Worm (Caenorhabditis elegans) whole organism, L1 larva: Measurements from ENCODE around the gene srh-88.
A peak's percentile ranks its signal among the peaks of the same experiment; 100 is the strongest.

Experiments used
- C16A3.4 ChIP-seq: fragments of 150-350 bp; optimal IDR thresholded peaks from 2 replicates; lab custom pipeline; 2014; ENCODE audit warnings: missing biosample characterization, missing genetic modification characterization
- C34B4.2 ChIP-seq: sonication (generic microtip); optimal IDR thresholded peaks from 2 replicates; lab custom pipeline; 2017; ENCODE audit warnings: mild to moderate bottlenecking, missing genetic modification characterization, missing compliant biosample characterization
- blmp-1 ChIP-seq: fragments of 150-350 bp; optimal IDR thresholded peaks from 2 replicates; lab custom pipeline; 2014; ENCODE audit warnings: missing biosample characterization, missing genetic modification characterization
- ceh-8 ChIP-seq: fragments of 200-800 bp; sonication (Bioruptor generic); optimal IDR thresholded peaks from 2 replicates; lab custom pipeline; 2018; ENCODE audit warnings: mild to moderate bottlenecking, missing genetic modification characterization, moderate library complexity, missing compliant biosample characterization
- ceh-88 ChIP-seq: fragments of 200-800 bp; sonication (Bioruptor generic); IDR thresholded peaks from 2 replicates; pipeline ENCODE4 v1.3.6; 2022; ENCODE audit warnings: missing genetic modification characterization, missing compliant biosample characterization
- dsc-1 ChIP-seq: sonication (generic microtip); optimal IDR thresholded peaks from 2 replicates; lab custom pipeline; 2016; ENCODE audit warnings: mild to moderate bottlenecking, missing genetic modification characterization, missing compliant biosample characterization
- efl-1 ChIP-seq, 4 experiments: fragments of 150-350 bp; optimal IDR thresholded peaks in 3 of 4; peaks in 1 of 4; 1 replicate in 1 of 4; 2 replicates in 3 of 4; lab custom pipeline; 2014; ENCODE audit warnings: missing biosample characterization in 2 of 4, missing genetic modification characterization in 2 of 4, missing genetic modification reagents in 2 of 4
- egl-27 ChIP-seq, 2 experiments: fragments of 150-350 bp in 1 of 2; sonication (generic microtip); optimal IDR thresholded peaks; 3 replicates each; lab custom pipeline; 2017 to 2018; ENCODE audit warnings: missing biosample characterization in 2 of 2, missing genetic modification characterization in 2 of 2, missing genetic modification reagents in 2 of 2
- elt-2 ChIP-seq: sonication (generic microtip); optimal IDR thresholded peaks from 2 replicates; lab custom pipeline; 2016; ENCODE audit warnings: missing genetic modification characterization, mild to moderate bottlenecking, inconsistent platforms, missing compliant biosample characterization, missing genetic modification reagents
- fkh-10 ChIP-seq: sonication (generic microtip); optimal IDR thresholded peaks from 2 replicates; lab custom pipeline; 2017; ENCODE audit warnings: missing biosample characterization, missing genetic modification reagents, missing genetic modification characterization
- fkh-8 ChIP-seq: sonication (generic microtip); optimal IDR thresholded peaks from 2 replicates; lab custom pipeline; 2016; ENCODE audit warnings: mild to moderate bottlenecking, missing genetic modification characterization, missing compliant biosample characterization
- hlh-17 ChIP-seq: fragments of 200-800 bp; sonication (Bioruptor generic); optimal IDR thresholded peaks from 2 replicates; lab custom pipeline; 2018; ENCODE audit warnings: missing genetic modification characterization, mild to moderate bottlenecking, missing compliant biosample characterization, moderate library complexity, borderline replicate concordance
- hlh-4 ChIP-seq: sonication (generic microtip); optimal IDR thresholded peaks from 2 replicates; lab custom pipeline; 2016; ENCODE audit warnings: mild to moderate bottlenecking, missing genetic modification characterization, missing compliant biosample characterization
- irx-1 ChIP-seq: sonication (generic microtip); optimal IDR thresholded peaks from 2 replicates; lab custom pipeline; 2016; ENCODE audit warnings: missing genetic modification characterization, missing compliant biosample characterization
- isw-1 ChIP-seq: fragments of 200-800 bp; sonication (Bioruptor generic); IDR thresholded peaks from 2 replicates; pipeline ENCODE4 v1.3.6; 2022; ENCODE audit warnings: missing genetic modification characterization, missing compliant biosample characterization
- lin-15B ChIP-seq: fragments of 150-350 bp; sonication (generic microtip); optimal IDR thresholded peaks from 3 replicates; lab custom pipeline; 2014; ENCODE audit warnings: missing biosample characterization, missing genetic modification characterization
- lin-35 ChIP-seq, 2 experiments: fragments of 150-350 bp; optimal IDR thresholded peaks; 2 replicates each; lab custom pipeline; 2014; ENCODE audit warnings: missing biosample characterization in 2 of 2, missing genetic modification characterization in 2 of 2, missing genetic modification reagents in 2 of 2
- lin-39 ChIP-seq: fragments of 150-350 bp; optimal IDR thresholded peaks from 2 replicates; lab custom pipeline; 2014; ENCODE audit warnings: missing biosample characterization, missing genetic modification reagents, missing genetic modification characterization
- lsy-2 ChIP-seq, 2 experiments: fragments of 150-350 bp; optimal IDR thresholded peaks; 2 replicates each; lab custom pipeline; 2014; ENCODE audit warnings: missing biosample characterization in 2 of 2, missing genetic modification characterization in 2 of 2
- mdl-1 ChIP-seq, 2 experiments: fragments of 150-350 bp; optimal IDR thresholded peaks; 2 replicates each; lab custom pipeline; 2014 to 2017; ENCODE audit warnings: missing biosample characterization in 2 of 2, missing genetic modification characterization in 2 of 2, inconsistent platforms in 1 of 2
- mef-2 ChIP-seq: fragments of 150-350 bp; optimal IDR thresholded peaks from 2 replicates; lab custom pipeline; 2014; ENCODE audit warnings: missing biosample characterization, missing genetic modification characterization
- nhr-237 ChIP-seq: fragments of 150-350 bp; optimal IDR thresholded peaks from 2 replicates; lab custom pipeline; 2014; ENCODE audit warnings: missing biosample characterization, missing genetic modification characterization
- nhr-28 ChIP-seq: fragments of 150-350 bp; optimal IDR thresholded peaks from 2 replicates; lab custom pipeline; 2014; ENCODE audit warnings: missing biosample characterization, missing genetic modification characterization
- nhr-47 ChIP-seq: sonication (generic microtip); optimal IDR thresholded peaks from 2 replicates; lab custom pipeline; 2016; ENCODE audit warnings: mild to moderate bottlenecking, missing genetic modification characterization, moderate library complexity, missing compliant biosample characterization
- nhr-76 ChIP-seq: sonication (generic microtip); optimal IDR thresholded peaks from 2 replicates; lab custom pipeline; 2017; ENCODE audit warnings: missing biosample characterization, missing genetic modification characterization
- nhr-84 ChIP-seq: sonication (generic microtip); optimal IDR thresholded peaks from 2 replicates; lab custom pipeline; 2017; ENCODE audit warnings: missing biosample characterization, missing genetic modification characterization
- pag-3 ChIP-seq: sonication (generic microtip); optimal IDR thresholded peaks from 2 replicates; lab custom pipeline; 2017; ENCODE audit warnings: missing genetic modification characterization, mild to moderate bottlenecking, missing compliant biosample characterization, antibody characterized with exemption, borderline replicate concordance; ENCODE audit not compliant: insufficient read depth
- swsn-7 ChIP-seq: sonication (generic microtip); optimal IDR thresholded peaks from 2 replicates; lab custom pipeline; 2016; ENCODE audit warnings: missing genetic modification characterization, missing compliant biosample characterization
- unc-30 ChIP-seq: sonication (generic microtip); optimal IDR thresholded peaks from 2 replicates; lab custom pipeline; 2017; ENCODE audit warnings: missing biosample characterization, missing genetic modification characterization
- unc-62 ChIP-seq: fragments of 150-350 bp; optimal IDR thresholded peaks from 2 replicates; lab custom pipeline; 2014; ENCODE audit warnings: missing biosample characterization, missing genetic modification reagents, missing genetic modification characterization
- unc-86 ChIP-seq: sonication (generic microtip); optimal IDR thresholded peaks from 2 replicates; lab custom pipeline; 2016; ENCODE audit warnings: missing genetic modification characterization, missing compliant biosample characterization
- ztf-4 ChIP-seq: fragments of 150-350 bp; optimal IDR thresholded peaks from 2 replicates; lab custom pipeline; 2014; ENCODE audit warnings: missing biosample characterization, missing genetic modification characterization

The srh-88 gene

ce11 chrV:2964786-2965185, at the start of gene srh-88:
TSS of gene srh-88 (minus strand) at chrV:2964886.
- TF ChIP-seq fkh-10 (GFP tag; lab: Kevin White, UChicago), result no peak
- TF ChIP-seq fkh-8 (tag; lab: Kevin White, UChicago), result no peak
- no peak for TF ChIP-seq pag-3 (tag; lab: Kevin White, UChicago)
- no peak for TF ChIP-seq blmp-1 (tag; lab: Kevin White, UChicago)
- no peak for TF ChIP-seq hlh-17
- no peak for TF ChIP-seq unc-86
- TF ChIP-seq ceh-88 (GFP tag; lab: Robert Waterston, UW), result no peak
- no peak for TF ChIP-seq ceh-8 (GFP tag; lab: Kevin White, UChicago)
- no peak for TF ChIP-seq nhr-76 (tag; lab: Kevin White, UChicago)
- no peak for TF ChIP-seq C16A3.4

DNA sequence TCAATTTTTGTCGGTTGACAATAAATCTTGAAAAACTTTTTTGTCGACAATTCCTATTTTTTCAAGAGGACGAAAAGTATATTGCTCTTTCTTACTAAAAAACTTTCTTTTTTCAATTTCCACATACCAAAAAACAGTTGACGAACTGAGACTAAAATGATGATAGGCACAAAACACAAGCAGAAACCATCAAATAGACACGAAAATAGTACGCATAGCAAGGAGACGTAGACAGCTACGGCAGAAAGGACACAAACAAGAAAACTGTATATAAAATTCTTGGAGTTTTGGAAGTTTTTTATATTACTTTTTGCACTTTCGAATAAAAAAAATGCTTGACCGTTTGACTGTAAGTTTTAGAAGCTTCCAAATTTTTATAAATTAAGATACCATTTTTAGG, 49.5 kb upstream of the srh-88 start, which contains the start of gene K12D9.1:
Gene K12D9.1 (plus strand): TSS at position 301 of the 400 bp plus-strand sequence.
- TF ChIP-seq ceh-88 (GFP tag; lab: Robert Waterston, UW) (no peak), efl-1 (optimal IDR thresholded peaks at IDR 0.05; lab: Kevin White, UChicago) (no peak), efl-1 (GFP tag; optimal IDR thresholded peaks at IDR 0.05 in 1 of 2; lab: Kevin White, UChicago) (peak in 1 of 2 experiments; percentile 18)

DNA sequence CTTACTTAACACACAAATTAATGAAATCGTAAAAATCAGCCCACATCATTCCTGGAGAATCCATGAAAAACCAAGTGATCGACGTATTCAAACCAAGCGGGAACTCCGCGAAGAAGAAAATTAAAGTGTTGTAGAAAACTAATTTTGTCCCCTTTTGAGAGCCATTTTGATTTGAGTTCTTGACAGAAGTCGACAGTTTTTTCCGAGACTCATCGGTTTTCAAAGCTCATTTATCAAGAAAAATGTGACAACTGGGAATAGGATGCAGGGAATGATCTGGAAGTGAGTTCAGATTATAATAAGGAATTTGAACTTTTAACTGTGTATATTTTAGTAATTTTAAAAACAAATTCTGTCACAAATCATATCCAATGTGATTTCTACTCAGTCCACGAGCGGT, 46.7 kb upstream of the srh-88 start, which contains the start of gene srw-135:
Gene srw-135 (minus strand): TSS at position 101 of the 400 bp plus-strand sequence.
- no peak for TF ChIP-seq lsy-2 (tag; optimal IDR thresholded peaks at IDR 0.05; lab: Kevin White, UChicago)
- TF ChIP-seq blmp-1 (tag; lab: Kevin White, UChicago), result no peak
- no peak for TF ChIP-seq hlh-4 (tag; lab: Kevin White, UChicago)
- TF ChIP-seq C16A3.4, result no peak
- no peak for TF ChIP-seq dsc-1

- TF ChIP-seq nhr-28 (tag; lab: Kevin White, UChicago), result no peak
- no peak for TF ChIP-seq mdl-1 (tag; optimal IDR thresholded peaks at IDR 0.05; lab: Kevin White, UChicago)
- TF ChIP-seq unc-30 (tag; lab: Kevin White, UChicago), result no peak
- no peak for TF ChIP-seq C34B4.2 (tag; lab: Kevin White, UChicago)
- TF ChIP-seq swsn-7, result no peak
- TF ChIP-seq lin-39 (tag; lab: Kevin White, UChicago), result no peak
- TF ChIP-seq isw-1 (GFP tag; lab: Robert Waterston, UW), result no peak
- no peak for TF ChIP-seq nhr-237 (tag; lab: Kevin White, UChicago)
- TF ChIP-seq nhr-84, result no peak
- TF ChIP-seq elt-2 (tag; lab: Kevin White, UChicago), result no peak
- TF ChIP-seq ztf-4 (tag; lab: Kevin White, UChicago), result no peak
- no peak for TF ChIP-seq nhr-47
- TF ChIP-seq lin-15B (tag; lab: Kevin White, UChicago), result no peak
- TF ChIP-seq lin-35 (GFP tag; optimal IDR thresholded peaks at IDR 0.05; lab: Kevin White, UChicago), result no peak
- TF ChIP-seq irx-1 (tag; lab: Kevin White, UChicago), result no peak
Observed at ce11 chrV:3010468-3010867, 45.8 kb upstream of the srh-88 start, which contains the start of gene srw-136. TSS of gene srw-136 (minus strand) at chrV:3010568.

ce11 chrV:3005964-3006363, 41.3 kb upstream of the srh-88 start, which contains the start of gene srw-112:
TSS of gene srw-112 (minus strand) at chrV:3006064.
- TF ChIP-seq mef-2 (no peak), fkh-8 (tag; lab: Kevin White, UChicago) (peak; percentile 0)

ce11 chrV:2999736-3000135, 35.0 kb upstream of the srh-88 start, which contains the start of gene srw-119:
TSS of gene srw-119 (minus strand) at chrV:2999836.
- no peak for TF ChIP-seq unc-62 (GFP tag; lab: Kevin White, UChicago)
- no peak for TF ChIP-seq mef-2
- TF ChIP-seq egl-27 (tag; optimal IDR thresholded peaks at IDR 0.05; lab: Kevin White, UChicago), result no peak
- no peak for TF ChIP-seq dsc-1
